Worm (Caenorhabditis elegans): ENCODE measurements around the gene nrde-1.

nrde-1 gene

ce11 chrIII:3742090-3742489, 28.8 kb downstream of the nrde-1 start:
- TF ChIP-seq madf-8 (GFP tag; conservative IDR thresholded peaks at IDR 0.05) (peak; percentile 37; the same call in 1 of the 2 replicates), egrh-3 (GFP tag; IDR thresholded peaks at IDR 0.05) (0 out of 2 replicates have a peak, but pooled peaks have one; percentile 17), efl-1 (GFP tag; optimal IDR thresholded peaks at IDR 0.05) (peak; percentile 50), madf-6 (GFP tag; IDR thresholded peaks at IDR 0.05) (peak; percentile 74), zfh-2 (GFP tag; conservative IDR thresholded peaks at IDR 0.05) (peak; percentile 58; the same call in 1 of the 2 replicates), tbp1 (GFP tag; optimal IDR thresholded peaks at IDR 0.05) (no peak)

- TF ChIP-seq madf-8 (GFP tag; conservative IDR thresholded peaks at IDR 0.05) (no peak), sdz-38 (tag; optimal IDR thresholded peaks at IDR 0.05) (no peak), attf-6 (GFP tag; IDR thresholded peaks at IDR 0.05) (no peak), ztf-18 (tag; optimal IDR thresholded peaks at IDR 0.05) (no peak), efl-1 (GFP tag; optimal IDR thresholded peaks at IDR 0.05) (no peak), athp-1 (tag; optimal IDR thresholded peaks at IDR 0.05) (no peak), dpff-1 (tag; optimal IDR thresholded peaks at IDR 0.05) (no peak), tbp1 (GFP tag; optimal IDR thresholded peaks at IDR 0.05) (no peak), gei-17 (GFP tag; optimal IDR thresholded peaks at IDR 0.05) (no peak), rpc-1 (optimal IDR thresholded peaks at IDR 0.05) (no peak), rpc-1 (tag; optimal IDR thresholded peaks at IDR 0.05) (no peak), fkh-3 (tag; optimal IDR thresholded peaks at IDR 0.05) (no peak), ceh-40 (GFP tag; IDR thresholded peaks at IDR 0.05) (no peak), Y79H2A.3 (GFP tag; conservative IDR thresholded peaks at IDR 0.05) (no peak), ztf-28 (GFP tag; IDR thresholded peaks at IDR 0.05) (no peak), nfya-1 (tag; optimal IDR thresholded peaks at IDR 0.05; ENCODE audit: borderline replicate concordance, insufficient read depth) (no peak), nfyb-1 (GFP tag; IDR thresholded peaks at IDR 0.05) (no peak), lin-40 (tag; optimal IDR thresholded peaks at IDR 0.05) (no peak), sptf-2 (GFP tag; optimal IDR thresholded peaks at IDR 0.05) (no peak)
These were observed 30.1 kb downstream of the nrde-1 start for ce11 chrIII:3743367-3743766.

ce11 chrIII:3745138-3745537, 31.9 kb downstream of the nrde-1 start, which contains the start of gene lin-48:
TSS of gene lin-48 (plus strand) at chrIII:3745438.
- TF ChIP-seq bed-1 (GFP tag; IDR thresholded peaks at IDR 0.05) (no peak), ztf-25 (GFP tag; IDR thresholded peaks at IDR 0.05) (no peak), attf-3 (GFP tag; conservative IDR thresholded peaks at IDR 0.05) (no peak), aptf-2 (GFP tag; conservative IDR thresholded peaks at IDR 0.05) (no peak), attf-6 (GFP tag; IDR thresholded peaks at IDR 0.05) (no peak), unc-62 (GFP tag; optimal IDR thresholded peaks at IDR 0.05) (no peak), bed-2 (GFP tag; IDR thresholded peaks at IDR 0.05) (no peak), lin-54 (GFP tag; optimal IDR thresholded peaks at IDR 0.05) (no peak), ceh-91 (GFP tag; IDR thresholded peaks at IDR 0.05) (no peak), let-607 (tag; optimal IDR thresholded peaks at IDR 0.05) (no peak), hmg-1.2 (GFP tag; IDR thresholded peaks at IDR 0.05) (no peak)

ce11 chrIII:3759312-3759711, 46.0 kb downstream of the nrde-1 start, which contains the start of gene arcp-1:
TSS of gene arcp-1 (minus strand) at chrIII:3759412.
- TF ChIP-seq snpc-4 (GFP tag; optimal IDR thresholded peaks at IDR 0.05) (no peak), snpc-4 (tag; optimal IDR thresholded peaks at IDR 0.05) (no peak), fkh-3 (tag; optimal IDR thresholded peaks at IDR 0.05) (no peak), F55B11.4 (tag; optimal IDR thresholded peaks at IDR 0.05; ENCODE audit: borderline replicate concordance, insufficient read depth) (no peak), Y56A3A.18 (GFP tag; IDR thresholded peaks at IDR 0.05) (no peak), Y67H2A.10 (GFP tag; conservative IDR thresholded peaks at IDR 0.05) (no peak), B0261.1 (tag; optimal IDR thresholded peaks at IDR 0.05) (no peak), xnd-1 (tag; optimal IDR thresholded peaks at IDR 0.05) (no peak), bed-2 (GFP tag; IDR thresholded peaks at IDR 0.05) (no peak), gei-17 (GFP tag; optimal IDR thresholded peaks at IDR 0.05) (no peak)
